Fruit fly (Drosophila melanogaster) whole organism, embryonic: Measurements from ENCODE around the gene jim.

Experiments used
- Atf-2 ChIP-seq: fragments of 200-800 bp; sonication (Bioruptor generic); optimal IDR thresholded peaks from 2 replicates; lab custom pipeline; 2016; ENCODE audit warnings: missing biosample characterization, missing genetic modification characterization
- CG11093 ChIP-seq: fragments of 200-800 bp; sonication (Bioruptor generic); IDR thresholded peaks from 3 replicates; pipeline ENCODE4 v1.3.6; 2022; ENCODE audit warnings: missing biosample characterization, missing genetic modification characterization
- CG11723 ChIP-seq: fragments of 200-800 bp; sonication (Bioruptor generic); optimal IDR thresholded peaks from 2 replicates; lab custom pipeline; 2017; ENCODE audit warnings: missing biosample characterization, mild to moderate bottlenecking, missing genetic modification characterization
- CG1529 ChIP-seq: fragments of 200-800 bp; sonication (Bioruptor generic); optimal IDR thresholded peaks from 3 replicates; lab custom pipeline; 2018; ENCODE audit warnings: missing biosample characterization, missing genetic modification characterization
- CG31441 ChIP-seq: fragments of 200-800 bp; sonication (Bioruptor generic); IDR thresholded peaks from 2 replicates; pipeline ENCODE4 v1.3.6; 2022; ENCODE audit warnings: missing biosample characterization, missing genetic modification characterization
- CG8765 ChIP-seq: fragments of 200-800 bp; sonication (Bioruptor generic); IDR thresholded peaks from 2 replicates; pipeline ENCODE4 v1.3.6; 2022; ENCODE audit warnings: missing biosample characterization, missing genetic modification characterization
- Dip2 ChIP-seq: fragments of 200-800 bp; sonication (Bioruptor generic); IDR thresholded peaks from 2 replicates; pipeline ENCODE4 v1.3.6; 2022; ENCODE audit warnings: missing biosample characterization, missing genetic modification characterization
- HLHmδ ChIP-seq: fragments of 200-800 bp; sonication (Bioruptor generic); optimal IDR thresholded peaks from 2 replicates; lab custom pipeline; 2018; ENCODE audit warnings: missing biosample characterization, mild to moderate bottlenecking, missing genetic modification characterization, moderate library complexity
- NC2β ChIP-seq: fragments of 200-800 bp; sonication (Bioruptor generic); optimal IDR thresholded peaks from 2 replicates; lab custom pipeline; 2016; ENCODE audit warnings: missing biosample characterization, missing genetic modification characterization
- Pdp1 ChIP-seq, 2 experiments: fragments of 200-800 bp; sonication (Bioruptor generic); optimal IDR thresholded peaks; 3 replicates each; lab custom pipeline; 2016; ENCODE audit warnings: missing biosample characterization in 2 of 2, missing genetic modification characterization in 2 of 2, mild to moderate bottlenecking in 1 of 2, moderate library complexity in 1 of 2
- stc ChIP-seq: fragments of 200-800 bp; sonication (Bioruptor generic); IDR thresholded peaks from 2 replicates; pipeline ENCODE4 v1.3.6; 2022; ENCODE audit warnings: missing biosample characterization, missing genetic modification characterization

DNA sequence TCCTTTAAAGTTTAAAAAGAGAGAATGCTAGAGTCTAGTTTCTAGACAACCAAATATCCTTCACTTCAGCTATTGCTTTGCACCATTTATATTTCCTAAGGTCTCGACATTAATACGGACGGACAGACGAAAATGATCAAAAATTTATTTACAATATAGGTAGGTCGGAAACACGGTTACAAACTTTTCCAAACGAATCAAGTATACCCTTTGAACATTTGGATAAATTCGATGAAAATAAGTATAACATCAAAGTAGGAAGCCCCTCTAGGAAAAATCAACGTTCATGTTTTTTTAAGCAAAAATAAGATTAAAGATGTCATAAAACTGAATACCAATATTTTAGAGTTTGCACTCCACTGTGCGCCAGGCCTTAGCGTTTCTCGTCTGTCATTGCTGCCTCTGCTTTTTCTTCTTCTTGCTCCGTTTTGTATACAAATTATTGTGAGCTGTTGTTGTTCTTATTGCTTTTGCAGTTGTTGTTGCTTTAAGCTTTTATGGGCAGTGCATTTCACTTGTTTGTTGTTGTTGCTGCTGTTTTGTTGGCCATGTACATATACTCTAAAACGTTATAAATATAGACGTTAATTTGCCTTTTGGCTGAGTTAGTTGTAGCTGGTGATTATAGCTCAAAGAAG, 91.9 kb downstream of the jim start:
- TF ChIP-seq CG11723 = peak; percentile 0
- no peak for TF ChIP-seq Pdp1 (GFP tag; optimal IDR thresholded peaks at IDR 0.05; lab: Kevin White, UChicago)
- TF ChIP-seq stc (GFP tag; lab: Robert Waterston, UW) = no peak
- no peak for TF ChIP-seq Atf-2 (GFP tag; lab: Kevin White, UChicago)
- no peak for TF ChIP-seq Dip2
- TF ChIP-seq CG8765 (GFP tag; lab: Robert Waterston, UW) = no peak
- TF ChIP-seq HLHmδ (GFP tag; lab: Kevin White, UChicago) = no peak
- TF ChIP-seq NC2β (GFP tag; lab: Kevin White, UChicago) = no peak
- TF ChIP-seq CG11093 = no peak
- peak; percentile 6 for TF ChIP-seq CG1529 (GFP tag; lab: Kevin White, UChicago)
- 0 out of 2 replicates have a peak, but pooled peaks have one; percentile 32 for TF ChIP-seq CG31441
